Worm (Caenorhabditis elegans): ENCODE results near the gene col-177.

- TF ChIP-seq mep-1 (tag; optimal IDR thresholded peaks at IDR 0.05): no peak
- no peak for TF ChIP-seq mab-5 (tag; optimal IDR thresholded peaks at IDR 0.05)
- TF ChIP-seq elt-1 (tag; optimal IDR thresholded peaks at IDR 0.05; ENCODE audit: borderline replicate concordance, insufficient read depth): no peak
- no peak for TF ChIP-seq nhr-76 (tag; optimal IDR thresholded peaks at IDR 0.05)
- no peak for TF ChIP-seq sptf-1 (tag; optimal IDR thresholded peaks at IDR 0.05)
- TF ChIP-seq ztf-11 (tag; optimal IDR thresholded peaks at IDR 0.05): no peak
Measured at ce11 chrX:11012337-11012736, 10.7 kb upstream of the col-177 start, which contains the start of gene F58A3.3.
